Worm (Caenorhabditis elegans) whole organism, late embryonic: ENCODE results near the gene C01G5.7.

Experiments
- F13H6.1 ChIP-seq: sonication (generic microtip); optimal IDR thresholded peaks from 2 replicates; lab custom pipeline; 2016; ENCODE audit warnings: missing genetic modification characterization, missing compliant biosample characterization
- ceh-45 ChIP-seq: fragments of 200-800 bp; sonication (Bioruptor generic); IDR thresholded peaks from 2 replicates; pipeline ENCODE4 v1.3.6; 2022; ENCODE audit warnings: missing genetic modification reagents, missing genetic modification characterization, missing compliant biosample characterization
- elt-2 ChIP-seq: sonication (generic microtip); optimal IDR thresholded peaks from 2 replicates; lab custom pipeline; 2016; ENCODE audit warnings: missing genetic modification reagents, missing genetic modification characterization, missing compliant biosample characterization
- fkh-10 ChIP-seq: fragments of 150-350 bp; optimal IDR thresholded peaks from 2 replicates; lab custom pipeline; 2014; ENCODE audit warnings: missing biosample characterization, missing genetic modification reagents, missing genetic modification characterization
- hlh-15 ChIP-seq: sonication (generic microtip); optimal IDR thresholded peaks from 2 replicates; lab custom pipeline; 2016; ENCODE audit warnings: missing genetic modification characterization, missing compliant biosample characterization
- hlh-30 ChIP-seq: sonication (generic microtip); optimal IDR thresholded peaks from 2 replicates; lab custom pipeline; 2017; ENCODE audit warnings: antibody characterized with exemption, missing genetic modification characterization, missing compliant biosample characterization; ENCODE audit not compliant: insufficient read depth
- lin-11 ChIP-seq: fragments of 200-800 bp; sonication (Bioruptor generic); optimal IDR thresholded peaks from 2 replicates; lab custom pipeline; 2018; ENCODE audit warnings: mild to moderate bottlenecking, missing genetic modification characterization, missing compliant biosample characterization
- nhr-11 ChIP-seq: fragments of 150-350 bp; optimal IDR thresholded peaks from 2 replicates; lab custom pipeline; 2014; ENCODE audit warnings: missing biosample characterization, missing genetic modification characterization
- pag-3 ChIP-seq: sonication (generic microtip); optimal IDR thresholded peaks from 2 replicates; lab custom pipeline; 2016; ENCODE audit warnings: missing compliant biosample characterization, missing genetic modification characterization, borderline replicate concordance
- rnt-1 ChIP-seq: sonication (generic microtip); optimal IDR thresholded peaks from 2 replicates; lab custom pipeline; 2016; ENCODE audit warnings: missing genetic modification characterization, missing compliant biosample characterization
- sdc-2 ChIP-seq: sonication (generic microtip); optimal IDR thresholded peaks from 2 replicates; lab custom pipeline; 2016; ENCODE audit warnings: missing genotype, missing genetic modification characterization, missing compliant biosample characterization
- sox-2 ChIP-seq: fragments of 200-800 bp; sonication (Bioruptor generic); IDR thresholded peaks from 2 replicates; pipeline ENCODE4 v1.3.6; 2022; ENCODE audit warnings: missing genetic modification reagents, missing genetic modification characterization, missing compliant biosample characterization
- sox-4 ChIP-seq: sonication (generic microtip); optimal IDR thresholded peaks from 2 replicates; lab custom pipeline; 2017; ENCODE audit warnings: mild to moderate bottlenecking, missing genetic modification characterization, inconsistent platforms, missing compliant biosample characterization
- ttx-3 ChIP-seq: sonication (generic microtip); optimal IDR thresholded peaks from 2 replicates; lab custom pipeline; 2016; ENCODE audit warnings: missing genetic modification reagents, missing genetic modification characterization, missing compliant biosample characterization

DNA sequence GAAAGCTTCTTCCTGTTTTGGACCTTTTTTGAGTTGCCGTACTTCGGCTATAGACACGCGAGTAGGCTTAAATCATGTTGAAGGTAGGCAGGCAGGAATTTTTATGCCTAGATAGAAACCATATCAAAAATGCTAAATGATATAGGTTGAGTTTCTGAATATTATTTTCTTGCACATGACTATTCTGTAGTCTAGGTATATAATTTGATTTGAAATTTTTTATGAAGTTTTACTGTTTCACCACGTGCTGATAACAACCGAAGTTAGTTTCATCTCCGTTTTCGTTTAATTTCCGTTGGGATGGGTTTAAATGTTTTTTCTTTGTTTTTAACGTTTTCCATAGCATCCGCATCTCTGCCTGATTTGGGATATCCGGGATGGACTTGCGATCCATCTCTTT, 30.9 kb upstream of the C01G5.7 start, which contains the start of gene Y73B6BL.37:
- TF ChIP-seq sox-2 (GFP tag; lab: Robert Waterston, UW), result no peak
- TF ChIP-seq hlh-30 (tag; lab: Kevin White, UChicago), result no peak
- TF ChIP-seq sox-4 (tag; lab: Kevin White, UChicago), result no peak
- no peak for TF ChIP-seq fkh-10 (GFP tag; lab: Kevin White, UChicago)
- no peak for TF ChIP-seq F13H6.1 (tag; lab: Kevin White, UChicago)
- no peak for TF ChIP-seq lin-11 (tag; lab: Kevin White, UChicago)
- TF ChIP-seq nhr-11 (tag; lab: Kevin White, UChicago), result no peak
- no peak for TF ChIP-seq sdc-2 (tag; lab: Kevin White, UChicago)
- TF ChIP-seq rnt-1 (tag; lab: Kevin White, UChicago), result no peak
- no peak for TF ChIP-seq hlh-15 (tag; lab: Kevin White, UChicago)
- no peak for TF ChIP-seq ceh-45 (GFP tag; lab: Robert Waterston, UW)
- no peak for TF ChIP-seq elt-2 (tag; lab: Kevin White, UChicago)
- no peak for TF ChIP-seq pag-3
- no peak for TF ChIP-seq ttx-3
